Worm (Caenorhabditis elegans) whole organism, L4 larva: ENCODE results near the gene F53F1.6.

Experiments
- D1046.2 ChIP-seq: fragments of 200-800 bp; sonication (Bioruptor generic); IDR thresholded peaks from 2 replicates; pipeline ENCODE4 v1.3.6; 2022; ENCODE audit warnings: missing genetic modification characterization, missing compliant biosample characterization
- F10B5.3 ChIP-seq: sonication (generic microtip); optimal IDR thresholded peaks from 2 replicates; lab custom pipeline; 2016; ENCODE audit warnings: mild to moderate bottlenecking, missing genetic modification characterization, missing compliant biosample characterization
- T20F7.1 ChIP-seq: fragments of 200-800 bp; sonication (Bioruptor generic); optimal IDR thresholded peaks from 2 replicates; lab custom pipeline; 2018; ENCODE audit warnings: mild to moderate bottlenecking, missing genetic modification characterization, missing compliant biosample characterization
- Y5F2A.4 ChIP-seq: fragments of 200-800 bp; sonication (Bioruptor generic); optimal IDR thresholded peaks from 2 replicates; lab custom pipeline; 2018; ENCODE audit warnings: mild to moderate bottlenecking, missing genetic modification characterization, missing compliant biosample characterization
- aha-1 ChIP-seq: fragments of 150-350 bp; peaks from one replicate; lab custom pipeline; 2014; ENCODE audit warnings: missing biosample characterization, missing genetic modification characterization
- ceh-20 ChIP-seq: fragments of 200-800 bp; sonication (Bioruptor generic); IDR thresholded peaks from 2 replicates; pipeline ENCODE4 v1.3.6; 2022; ENCODE audit warnings: missing genetic modification reagents, missing genetic modification characterization, missing compliant biosample characterization
- ceh-82 ChIP-seq: sonication (generic microtip); optimal IDR thresholded peaks from 2 replicates; lab custom pipeline; 2017; ENCODE audit warnings: missing biosample characterization, missing genetic modification characterization
- cey-2 ChIP-seq: sonication (generic microtip); optimal IDR thresholded peaks from 3 replicates; lab custom pipeline; 2017; ENCODE audit warnings: missing genetic modification characterization, mild to moderate bottlenecking, missing compliant biosample characterization, antibody characterized with exemption, borderline replicate concordance; ENCODE audit not compliant: insufficient read depth
- daf-16 ChIP-seq, 3 experiments: sonication (generic microtip); optimal IDR thresholded peaks; 2 replicates each; lab custom pipeline; 2016 to 2017; ENCODE audit warnings: missing genetic modification characterization in 3 of 3, missing genetic modification reagents in 3 of 3, mild to moderate bottlenecking in 2 of 3, missing compliant biosample characterization in 2 of 3, missing biosample characterization in 1 of 3, moderate library complexity in 1 of 3
- daf-8 ChIP-seq: fragments of 200-800 bp; sonication (Bioruptor generic); IDR thresholded peaks from 2 replicates; pipeline ENCODE4 v1.3.6; 2022; ENCODE audit warnings: missing genetic modification characterization, missing compliant biosample characterization
- dmd-6 ChIP-seq: fragments of 200-800 bp; sonication (Bioruptor generic); IDR thresholded peaks from 2 replicates; pipeline ENCODE4 v1.3.6; 2022; ENCODE audit warnings: missing genetic modification reagents, missing genetic modification characterization, missing compliant biosample characterization
- dmd-9 ChIP-seq: fragments of 200-800 bp; sonication (Bioruptor generic); IDR thresholded peaks from 2 replicates; pipeline ENCODE4 v1.3.6; 2022; ENCODE audit warnings: missing genetic modification reagents, missing genetic modification characterization, missing compliant biosample characterization
- dve-1 ChIP-seq: sonication (generic microtip); optimal IDR thresholded peaks from 2 replicates; lab custom pipeline; 2017; ENCODE audit warnings: antibody characterized with exemption, mild to moderate bottlenecking, missing genetic modification characterization, missing compliant biosample characterization; ENCODE audit not compliant: insufficient read depth
- gei-8 ChIP-seq: fragments of 200-800 bp; sonication (Bioruptor generic); optimal IDR thresholded peaks from 2 replicates; lab custom pipeline; 2018; ENCODE audit warnings: mild to moderate bottlenecking, missing genetic modification characterization, missing compliant biosample characterization
- hif-1 ChIP-seq, 2 experiments: sonication (generic microtip); optimal IDR thresholded peaks; 2 replicates each; lab custom pipeline; 2016 to 2017; ENCODE audit warnings: missing compliant biosample characterization in 2 of 2, missing genetic modification characterization in 2 of 2, missing genetic modification reagents in 2 of 2, missing genotype in 2 of 2, mild to moderate bottlenecking in 1 of 2
- hlh-11 ChIP-seq: fragments of 200-800 bp; sonication (Bioruptor generic); optimal IDR thresholded peaks from 2 replicates; lab custom pipeline; 2018; ENCODE audit warnings: mild to moderate bottlenecking, missing genetic modification characterization, missing compliant biosample characterization
- hlh-30 ChIP-seq: sonication (generic microtip); optimal IDR thresholded peaks from 2 replicates; lab custom pipeline; 2017; ENCODE audit warnings: antibody characterized with exemption, mild to moderate bottlenecking, missing genetic modification characterization, missing compliant biosample characterization; ENCODE audit not compliant: insufficient read depth
- lin-13 ChIP-seq: fragments of 150-350 bp; optimal IDR thresholded peaks from 2 replicates; lab custom pipeline; 2014; ENCODE audit warnings: missing biosample characterization, missing genetic modification reagents, missing genetic modification characterization
- lsy-2 ChIP-seq, 2 experiments: fragments of 150-350 bp in 1 of 2; sonication (generic microtip) in 1 of 2; optimal IDR thresholded peaks; 2 replicates each; lab custom pipeline; 2014 to 2017; ENCODE audit warnings: missing biosample characterization in 2 of 2, missing genetic modification characterization in 2 of 2
- madf-9 ChIP-seq: fragments of 200-800 bp; sonication (Bioruptor generic); conservative IDR thresholded peaks from 2 replicates; pipeline ENCODE4 v1.3.6; 2022; ENCODE audit warnings: missing genetic modification reagents, missing genetic modification characterization, missing compliant biosample characterization
- mdl-1 ChIP-seq, 2 experiments: fragments of 150-350 bp in 1 of 2; sonication (generic microtip) in 1 of 2; optimal IDR thresholded peaks; 2 replicates each; lab custom pipeline; 2014 to 2017; ENCODE audit warnings: missing biosample characterization in 2 of 2, missing genetic modification characterization in 2 of 2
- mdt-29 ChIP-seq: fragments of 200-800 bp; sonication (Bioruptor generic); IDR thresholded peaks from 2 replicates; pipeline ENCODE4 v1.3.6; 2022; ENCODE audit warnings: missing genetic modification reagents, missing genetic modification characterization, missing compliant biosample characterization
- mep-1 ChIP-seq: fragments of 150-350 bp; sonication (generic microtip); optimal IDR thresholded peaks from 3 replicates; lab custom pipeline; 2014; ENCODE audit warnings: missing biosample characterization, missing genetic modification characterization
- mxl-3 ChIP-seq: fragments of 200-800 bp; sonication (Bioruptor generic); optimal IDR thresholded peaks from 2 replicates; lab custom pipeline; 2018; ENCODE audit warnings: mild to moderate bottlenecking, missing genetic modification characterization, missing compliant biosample characterization
- nhr-10 ChIP-seq: fragments of 150-350 bp; optimal IDR thresholded peaks from 2 replicates; lab custom pipeline; 2014; ENCODE audit warnings: missing biosample characterization, missing genetic modification characterization
- nhr-102 ChIP-seq: sonication (generic microtip); optimal IDR thresholded peaks from 2 replicates; lab custom pipeline; 2016; ENCODE audit warnings: mild to moderate bottlenecking, missing genetic modification characterization, moderate library complexity, missing compliant biosample characterization
- nhr-25 ChIP-seq: sonication (generic microtip); optimal IDR thresholded peaks from 2 replicates; lab custom pipeline; 2017; ENCODE audit warnings: missing genetic modification characterization, mild to moderate bottlenecking, missing compliant biosample characterization, antibody characterized with exemption, moderate library complexity, borderline replicate concordance; ENCODE audit not compliant: insufficient read depth
- nhr-28 ChIP-seq: fragments of 150-350 bp; optimal IDR thresholded peaks from 2 replicates; lab custom pipeline; 2014; ENCODE audit warnings: missing biosample characterization, missing genetic modification characterization
- nhr-41 ChIP-seq: fragments of 200-800 bp; sonication (Bioruptor generic); IDR thresholded peaks from 2 replicates; pipeline ENCODE4 v1.3.6; 2022; ENCODE audit warnings: missing genetic modification reagents, missing genetic modification characterization, missing compliant biosample characterization
- nhr-48 ChIP-seq: sonication (generic microtip); optimal IDR thresholded peaks from 2 replicates; lab custom pipeline; 2016; ENCODE audit warnings: mild to moderate bottlenecking, missing genetic modification characterization, missing compliant biosample characterization
- nhr-6 ChIP-seq: fragments of 150-350 bp; optimal IDR thresholded peaks from 2 replicates; lab custom pipeline; 2014; ENCODE audit warnings: missing biosample characterization, missing genetic modification characterization
- nhr-77 ChIP-seq: fragments of 150-350 bp; optimal IDR thresholded peaks from 2 replicates; lab custom pipeline; 2014; ENCODE audit warnings: missing biosample characterization, missing genetic modification characterization
- php-3 ChIP-seq: fragments of 200-800 bp; sonication (Bioruptor generic); IDR thresholded peaks from 2 replicates; pipeline ENCODE4 v1.3.6; 2022; ENCODE audit warnings: missing genetic modification reagents, missing genetic modification characterization, missing compliant biosample characterization
- pqm-1 ChIP-seq: sonication (generic microtip); optimal IDR thresholded peaks from 2 replicates; lab custom pipeline; 2017; ENCODE audit warnings: missing biosample characterization, missing genetic modification characterization
- rbr-2 ChIP-seq: sonication (generic microtip); optimal IDR thresholded peaks from 2 replicates; lab custom pipeline; 2016; ENCODE audit warnings: missing genotype, missing genetic modification characterization, missing compliant biosample characterization
- saeg-2 ChIP-seq: fragments of 200-800 bp; sonication (Bioruptor generic); IDR thresholded peaks from 2 replicates; pipeline ENCODE4 v1.3.6; 2022; ENCODE audit warnings: missing genetic modification reagents, missing genetic modification characterization, missing compliant biosample characterization
- sdz-12 ChIP-seq: fragments of 200-800 bp; sonication (Bioruptor generic); optimal IDR thresholded peaks from 2 replicates; lab custom pipeline; 2018; ENCODE audit warnings: mild to moderate bottlenecking, missing genetic modification characterization, missing compliant biosample characterization
- set-16 ChIP-seq: fragments of 200-800 bp; sonication (Bioruptor generic); IDR thresholded peaks from 2 replicates; pipeline ENCODE4 v1.3.6; 2022; ENCODE audit warnings: missing genetic modification reagents, missing genetic modification characterization, missing compliant biosample characterization
- tra-1 ChIP-seq: fragments of 200-800 bp; sonication (Bioruptor generic); IDR thresholded peaks from 2 replicates; pipeline ENCODE4 v1.3.6; 2022; ENCODE audit warnings: missing genetic modification reagents, missing genetic modification characterization, missing compliant biosample characterization
- zfp-2 ChIP-seq: sonication (generic microtip); optimal IDR thresholded peaks from 2 replicates; lab custom pipeline; 2016; ENCODE audit warnings: mild to moderate bottlenecking, missing genetic modification characterization, missing compliant biosample characterization
- zfp-3 ChIP-seq: fragments of 200-800 bp; sonication (Bioruptor generic); conservative IDR thresholded peaks from 2 replicates; pipeline ENCODE4 v1.3.6; 2022; ENCODE audit warnings: missing genetic modification reagents, missing genetic modification characterization, missing compliant biosample characterization
- ztf-11 ChIP-seq: fragments of 150-350 bp; optimal IDR thresholded peaks from 2 replicates; lab custom pipeline; 2014; ENCODE audit warnings: missing biosample characterization, missing genetic modification characterization

Gene F53F1.6

ce11 chrV:13380178-13380577 lies 37.2 kb downstream of the F53F1.6 start, which contains the start of gene ifbp-1:
Gene ifbp-1, minus strand, starts transcription at chrV:13380262.
- TF ChIP-seq nhr-25 = peak; percentile 79
- TF ChIP-seq gei-8 = no peak
- peak; percentile 24; the same call in 1 of the 2 replicates for TF ChIP-seq dmd-6 (GFP tag; lab: Robert Waterston, UW)
- TF ChIP-seq F10B5.3 (tag; lab: Kevin White, UChicago) = no peak
- TF ChIP-seq set-16 (GFP tag; lab: Robert Waterston, UW) = 0 out of 2 replicates have a peak, but pooled peaks have one; percentile 6
- peak; percentile 29 for TF ChIP-seq aha-1 (tag; lab: Kevin White, UChicago)
- TF ChIP-seq lsy-2 (tag; optimal IDR thresholded peaks at IDR 0.05; lab: Kevin White, UChicago) = peak; percentile 22 to 34
- TF ChIP-seq cey-2 = peak; percentile 73
- peak; percentile 74 for TF ChIP-seq hlh-30 (tag; lab: Kevin White, UChicago)
- 0 out of 2 replicates have a peak, but pooled peaks have one; percentile 10 for TF ChIP-seq madf-9 (GFP tag; lab: Robert Waterston, UW)
- TF ChIP-seq hlh-11 (tag; lab: Kevin White, UChicago) = peak; percentile 67
- no peak for TF ChIP-seq nhr-6 (tag; lab: Kevin White, UChicago)
- TF ChIP-seq mep-1 (tag; lab: Kevin White, UChicago) = peak; percentile 64
- TF ChIP-seq dmd-9 (GFP tag; lab: Robert Waterston, UW) = no peak
- TF ChIP-seq nhr-10 (tag; lab: Kevin White, UChicago) = peak; percentile 14
- TF ChIP-seq zfp-2 = no peak
- peak; percentile 85 for TF ChIP-seq nhr-28 (tag; lab: Kevin White, UChicago)
- peak; percentile 43 for TF ChIP-seq dve-1 (tag; lab: Kevin White, UChicago)
- peak in 1 of 2 experiments; percentile 76 for TF ChIP-seq mdl-1 (tag; optimal IDR thresholded peaks at IDR 0.05; lab: Kevin White, UChicago)
- TF ChIP-seq mxl-3 (GFP tag; lab: Kevin White, UChicago) = peak; percentile 85

- peak; percentile 79 for TF ChIP-seq nhr-77 (tag; lab: Kevin White, UChicago)
- TF ChIP-seq Y5F2A.4 (GFP tag; lab: Kevin White, UChicago) = no peak
- peak; percentile 50 for TF ChIP-seq cey-2
- TF ChIP-seq nhr-6 (tag; lab: Kevin White, UChicago) = peak; percentile 65
- peak; percentile 97 for TF ChIP-seq dve-1 (tag; lab: Kevin White, UChicago)
- no peak for TF ChIP-seq nhr-10 (tag; lab: Kevin White, UChicago)
- TF ChIP-seq hlh-30 (tag; lab: Kevin White, UChicago) = peak; percentile 69
- TF ChIP-seq sdz-12 = no peak
- TF ChIP-seq zfp-3 (GFP tag; lab: Robert Waterston, UW) = no peak
- no peak for TF ChIP-seq ceh-82 (tag; lab: Kevin White, UChicago)
- 0 out of 2 replicates have a peak, but pooled peaks have one; percentile 13 for TF ChIP-seq nhr-41
- TF ChIP-seq rbr-2 = no peak
- TF ChIP-seq nhr-102 (tag; lab: Kevin White, UChicago) = peak; percentile 52
- TF ChIP-seq tra-1 (GFP tag; lab: Robert Waterston, UW) = 0 out of 2 replicates have a peak, but pooled peaks have one; percentile 44
- no peak for TF ChIP-seq ztf-11 (tag; lab: Kevin White, UChicago)
- peak; percentile 52 for TF ChIP-seq pqm-1 (tag; lab: Kevin White, UChicago)
- peak in 1 of 2 experiments; percentile 26 for TF ChIP-seq lsy-2 (tag; optimal IDR thresholded peaks at IDR 0.05; lab: Kevin White, UChicago)
- TF ChIP-seq mdl-1 (tag; optimal IDR thresholded peaks at IDR 0.05; lab: Kevin White, UChicago) = peak in 1 of 2 experiments; percentile 26
- TF ChIP-seq mep-1 (tag; lab: Kevin White, UChicago) = peak; percentile 66
- no peak for TF ChIP-seq daf-8 (GFP tag; lab: Robert Waterston, UW)
- TF ChIP-seq nhr-48 = peak; percentile 13
- TF ChIP-seq hif-1 (tag; optimal IDR thresholded peaks at IDR 0.05; lab: Kevin White, UChicago) = peak in 1 of 2 experiments; percentile 27
- peak; percentile 71 for TF ChIP-seq php-3
- peak; percentile 62 for TF ChIP-seq nhr-28 (tag; lab: Kevin White, UChicago)
- TF ChIP-seq T20F7.1 (GFP tag; lab: Kevin White, UChicago) = peak; percentile 41
- no peak for TF ChIP-seq ceh-20
- no peak for TF ChIP-seq lin-13
- TF ChIP-seq daf-16 (GFP tag; optimal IDR thresholded peaks at IDR 0.05; lab: Kevin White, UChicago) = peak in 1 of 2 experiments; percentile 38
- TF ChIP-seq daf-16 (tag; optimal IDR thresholded peaks at IDR 0.05; lab: Kevin White, UChicago) = peak; percentile 93
- no peak for TF ChIP-seq set-16 (GFP tag; lab: Robert Waterston, UW)
- peak; percentile 85 for TF ChIP-seq hlh-11 (tag; lab: Kevin White, UChicago)
- peak; percentile 89 for TF ChIP-seq dmd-6 (GFP tag; lab: Robert Waterston, UW)
- 0 out of 2 replicates have a peak, but pooled peaks have one; percentile 20 for TF ChIP-seq saeg-2 (GFP tag; lab: Robert Waterston, UW)
- 0 out of 2 replicates have a peak, but pooled peaks have one; percentile 10 for TF ChIP-seq mdt-29 (GFP tag; lab: Robert Waterston, UW)
- no peak for TF ChIP-seq D1046.2 (GFP tag; lab: Robert Waterston, UW)
Observed at ce11 chrV:13377130-13377529, 40.3 kb downstream of the F53F1.6 start.
